Fruit fly (Drosophila melanogaster) whole organism, embryonic: ENCODE measurements around the gene klar.
A peak's percentile ranks its signal among the peaks of the same experiment; 100 is the strongest.

Source experiments
- Antp ChIP-seq: fragments of 200-800 bp; sonication (Bioruptor generic); optimal IDR thresholded peaks from 3 replicates; lab custom pipeline; 2016; ENCODE audit warnings: missing biosample characterization, missing genetic modification characterization
- Bgb ChIP-seq: fragments of 200-800 bp; sonication (Bioruptor generic); IDR thresholded peaks from 2 replicates; pipeline ENCODE4 v1.3.6; 2022; ENCODE audit warnings: missing biosample characterization, missing genetic modification characterization; ENCODE audit not compliant: partially characterized antibody
- CG1024 ChIP-seq: fragments of 200-800 bp; sonication (Bioruptor generic); IDR thresholded peaks from 2 replicates; pipeline ENCODE4 v1.3.6; 2022; ENCODE audit warnings: missing biosample characterization, missing genetic modification characterization
- CG10543 ChIP-seq: fragments of 200-800 bp; sonication (Bioruptor generic); optimal IDR thresholded peaks from 3 replicates; lab custom pipeline; 2017; ENCODE audit warnings: missing biosample characterization, mild to moderate bottlenecking, missing genetic modification characterization, moderate library complexity
- CG12391 ChIP-seq: fragments of 200-800 bp; sonication (Bioruptor generic); optimal IDR thresholded peaks from 3 replicates; lab custom pipeline; 2018; ENCODE audit warnings: missing biosample characterization, mild to moderate bottlenecking, missing genetic modification characterization, moderate library complexity
- CG12659 ChIP-seq: fragments of 200-800 bp; sonication (Bioruptor generic); optimal IDR thresholded peaks from 3 replicates; lab custom pipeline; 2017; ENCODE audit warnings: mild to moderate bottlenecking, missing biosample characterization, missing genetic modification reagents, missing genetic modification characterization
- CG13424 ChIP-seq: fragments of 200-800 bp; sonication (Bioruptor generic); optimal IDR thresholded peaks from 2 replicates; lab custom pipeline; 2019; ENCODE audit warnings: missing biosample characterization, mild to moderate bottlenecking, missing genetic modification characterization, moderate library complexity
- CG14710 ChIP-seq: fragments of 200-800 bp; sonication (Bioruptor generic); optimal IDR thresholded peaks from 3 replicates; lab custom pipeline; 2019; ENCODE audit warnings: missing biosample characterization, mild to moderate bottlenecking, missing genetic modification characterization, moderate library complexity
- CG17328 ChIP-seq: fragments of 200-800 bp; sonication (Bioruptor generic); IDR thresholded peaks from 2 replicates; pipeline ENCODE4 v1.3.6; 2022; ENCODE audit warnings: missing biosample characterization, missing genetic modification characterization
- CG17829 ChIP-seq: fragments of 200-800 bp; optimal IDR thresholded peaks from 2 replicates; lab custom pipeline; 2019; ENCODE audit warnings: missing biosample characterization, mild to moderate bottlenecking, missing genetic modification characterization, moderate library complexity
- CG18599 ChIP-seq: fragments of 200-800 bp; sonication (Bioruptor generic); optimal IDR thresholded peaks from 3 replicates; lab custom pipeline; 2017; ENCODE audit warnings: missing biosample characterization, missing genetic modification characterization, mild to moderate bottlenecking, moderate library complexity, missing genetic modification reagents
- CG2712 ChIP-seq: fragments of 200-800 bp; optimal IDR thresholded peaks from 3 replicates; lab custom pipeline; 2019; ENCODE audit warnings: missing biosample characterization, mild to moderate bottlenecking, missing genetic modification characterization, moderate library complexity
- CG34376 ChIP-seq: fragments of 200-800 bp; sonication (Bioruptor generic); optimal IDR thresholded peaks from 2 replicates; lab custom pipeline; 2018; ENCODE audit warnings: missing biosample characterization, mild to moderate bottlenecking, missing genetic modification characterization
- CG3847 ChIP-seq: fragments of 200-800 bp; sonication (Bioruptor generic); IDR thresholded peaks from 2 replicates; pipeline ENCODE4 v1.3.6; 2022; ENCODE audit warnings: missing biosample characterization, missing genetic modification characterization
- CG4820 ChIP-seq: fragments of 200-800 bp; sonication (Bioruptor generic); optimal IDR thresholded peaks from 3 replicates; lab custom pipeline; 2016; ENCODE audit warnings: missing biosample characterization, missing genetic modification characterization
- CG8290 ChIP-seq, 3 experiments: fragments of 200-800 bp; sonication (Bioruptor generic); optimal IDR thresholded peaks; 2 replicates each; lab custom pipeline; 2016 to 2019; ENCODE audit warnings: missing biosample characterization in 3 of 3, missing genetic modification characterization in 3 of 3, mild to moderate bottlenecking in 2 of 3, moderate library complexity in 1 of 3
- CG8765 ChIP-seq: fragments of 200-800 bp; sonication (Bioruptor generic); IDR thresholded peaks from 2 replicates; pipeline ENCODE4 v1.3.6; 2022; ENCODE audit warnings: missing biosample characterization, missing genetic modification characterization
- Deaf1 ChIP-seq: fragments of 200-800 bp; optimal IDR thresholded peaks from 3 replicates; lab custom pipeline; 2019; ENCODE audit warnings: missing biosample characterization, mild to moderate bottlenecking, missing genetic modification characterization, moderate library complexity
- Dek ChIP-seq: fragments of 200-800 bp; sonication (Bioruptor generic); optimal IDR thresholded peaks from 3 replicates; lab custom pipeline; 2019; ENCODE audit warnings: missing biosample characterization, mild to moderate bottlenecking, missing genetic modification characterization, moderate library complexity
- Dip3 ChIP-seq: fragments of 200-800 bp; sonication (Bioruptor generic); optimal IDR thresholded peaks from 3 replicates; lab custom pipeline; 2016; ENCODE audit warnings: missing biosample characterization, missing genetic modification characterization
- Fer1 ChIP-seq: fragments of 200-800 bp; sonication (Bioruptor generic); optimal IDR thresholded peaks from 2 replicates; lab custom pipeline; 2017; ENCODE audit warnings: missing biosample characterization, mild to moderate bottlenecking, missing genetic modification characterization
- H15 ChIP-seq: fragments of 200-800 bp; sonication (Bioruptor generic); IDR thresholded peaks from 3 replicates; pipeline ENCODE4 v1.3.6; 2022; ENCODE audit warnings: missing biosample characterization, missing genetic modification characterization
- Myb ChIP-seq: fragments of 200-800 bp; sonication (Bioruptor generic); optimal IDR thresholded peaks from 2 replicates; lab custom pipeline; 2016; ENCODE audit warnings: missing biosample characterization, missing genetic modification characterization
- Sry-β ChIP-seq: fragments of 200-800 bp; sonication (Bioruptor generic); optimal IDR thresholded peaks from 2 replicates; lab custom pipeline; 2018; ENCODE audit warnings: missing biosample characterization, mild to moderate bottlenecking, missing genetic modification characterization, moderate library complexity
- Trl ChIP-seq, 3 experiments: fragments of >200 bp in 2 of 3; fragments of 200-800 bp in 1 of 3; sonication (Bioruptor generic) in 1 of 3; optimal IDR thresholded peaks; 2 replicates in 1 of 3; 3 replicates in 2 of 3; lab custom pipeline; 2016 to 2017; ENCODE audit warnings: missing biosample characterization in 1 of 3, missing genetic modification characterization in 1 of 3
- Xrp1 ChIP-seq: fragments of 200-800 bp; sonication (Bioruptor generic); IDR thresholded peaks from 2 replicates; pipeline ENCODE4 v1.3.6; 2022; ENCODE audit warnings: missing biosample characterization, missing genetic modification characterization
- YL-1 ChIP-seq: fragments of 200-800 bp; sonication (Bioruptor generic); optimal IDR thresholded peaks from 3 replicates; lab custom pipeline; 2017; ENCODE audit warnings: missing biosample characterization, mild to moderate bottlenecking, missing genetic modification characterization
- ab ChIP-seq: fragments of 200-800 bp; sonication (Bioruptor generic); optimal IDR thresholded peaks from 2 replicates; lab custom pipeline; 2016; ENCODE audit warnings: missing biosample characterization, missing genetic modification characterization
- ac ChIP-seq: fragments of 200-800 bp; sonication (Bioruptor generic); optimal IDR thresholded peaks from 3 replicates; lab custom pipeline; 2017; ENCODE audit warnings: missing biosample characterization, mild to moderate bottlenecking, missing genetic modification characterization
- ci ChIP-seq: fragments of 200-800 bp; sonication (Bioruptor generic); IDR thresholded peaks from 3 replicates; pipeline ENCODE4 v1.3.6; 2022; ENCODE audit warnings: missing biosample characterization, missing genetic modification characterization
- dimm ChIP-seq: fragments of 200-800 bp; sonication (Bioruptor generic); IDR thresholded peaks from 2 replicates; pipeline ENCODE4 v1.3.6; 2022; ENCODE audit warnings: missing biosample characterization, missing genetic modification characterization
- insv ChIP-seq, 2 experiments: fragments of 200-800 bp; sonication (Bioruptor generic); optimal IDR thresholded peaks; 3 replicates each; lab custom pipeline; 2016 to 2018; ENCODE audit warnings: missing biosample characterization in 2 of 2, missing genetic modification characterization in 2 of 2
- klu ChIP-seq: fragments of 200-800 bp; sonication (Bioruptor generic); IDR thresholded peaks from 2 replicates; pipeline ENCODE4 v1.3.6; 2022; ENCODE audit warnings: missing biosample characterization, missing genetic modification characterization
- lab ChIP-seq: fragments of 200-800 bp; sonication (Bioruptor generic); optimal IDR thresholded peaks from 3 replicates; lab custom pipeline; 2017; ENCODE audit warnings: missing biosample characterization, missing genetic modification characterization, mild to moderate bottlenecking, moderate library complexity, missing genetic modification reagents
- lbe ChIP-seq: fragments of 200-800 bp; sonication (Bioruptor generic); optimal IDR thresholded peaks from 2 replicates; lab custom pipeline; 2016; ENCODE audit warnings: missing biosample characterization, mild to moderate bottlenecking, missing genetic modification characterization
- nmo ChIP-seq: fragments of 200-800 bp; sonication (Bioruptor generic); optimal IDR thresholded peaks from 2 replicates; lab custom pipeline; 2018; ENCODE audit warnings: missing biosample characterization, mild to moderate bottlenecking, missing genetic modification characterization, moderate library complexity
- nom ChIP-seq: fragments of 200-800 bp; sonication (Bioruptor generic); optimal IDR thresholded peaks from 2 replicates; lab custom pipeline; 2017; ENCODE audit warnings: missing biosample characterization, missing genetic modification characterization, mild to moderate bottlenecking, moderate library complexity, missing genetic modification reagents
- pfk ChIP-seq: fragments of 200-800 bp; sonication (Bioruptor generic); optimal IDR thresholded peaks from 2 replicates; lab custom pipeline; 2018; ENCODE audit warnings: missing biosample characterization, mild to moderate bottlenecking, missing genetic modification characterization, moderate library complexity
- pho ChIP-seq: fragments of 200-800 bp; sonication (Bioruptor generic); optimal IDR thresholded peaks from 2 replicates; lab custom pipeline; 2016; ENCODE audit warnings: missing biosample characterization, missing genetic modification characterization
- pum ChIP-seq: fragments of 200-800 bp; sonication (Bioruptor generic); optimal IDR thresholded peaks from 2 replicates; lab custom pipeline; 2016; ENCODE audit warnings: missing biosample characterization, missing genetic modification characterization
- rib ChIP-seq: fragments of 200-800 bp; sonication (Bioruptor generic); IDR thresholded peaks from 2 replicates; pipeline ENCODE4 v1.3.6; 2022; ENCODE audit warnings: missing biosample characterization, missing genetic modification characterization
- sima ChIP-seq: fragments of 200-800 bp; sonication (Bioruptor generic); optimal IDR thresholded peaks from 2 replicates; lab custom pipeline; 2016; ENCODE audit warnings: missing biosample characterization, missing genetic modification characterization
- slbo ChIP-seq: fragments of 200-800 bp; sonication (Bioruptor generic); IDR thresholded peaks from 2 replicates; pipeline ENCODE4 v1.3.6; 2022; ENCODE audit warnings: missing biosample characterization, missing genetic modification characterization
- sna ChIP-seq: fragments of 200-800 bp; sonication (Bioruptor generic); IDR thresholded peaks from 2 replicates; pipeline ENCODE4 v1.3.6; 2022; ENCODE audit warnings: missing biosample characterization, missing genetic modification characterization; ENCODE audit not compliant: partially characterized antibody
- sug ChIP-seq: fragments of 200-800 bp; optimal IDR thresholded peaks from 2 replicates; lab custom pipeline; 2019; ENCODE audit warnings: missing biosample characterization, mild to moderate bottlenecking, missing genetic modification characterization, moderate library complexity
- ttk ChIP-seq: fragments of 200-800 bp; sonication (Bioruptor generic); IDR thresholded peaks from 2 replicates; pipeline ENCODE4 v2.1.2; 2022; ENCODE audit warnings: missing biosample characterization, missing genetic modification characterization
- wdn ChIP-seq: fragments of 200-800 bp; sonication (Bioruptor generic); IDR thresholded peaks from 2 replicates; pipeline ENCODE4 v1.3.6; 2022; ENCODE audit warnings: missing biosample characterization, missing genetic modification characterization
- zen2 ChIP-seq: fragments of 200-800 bp; sonication (Bioruptor generic); IDR thresholded peaks from 3 replicates; pipeline ENCODE4 v1.3.6; 2022; ENCODE audit warnings: missing biosample characterization, missing genetic modification characterization; ENCODE audit not compliant: partially characterized antibody
- zfh1 ChIP-seq: fragments of 200-800 bp; sonication (Bioruptor generic); IDR thresholded peaks from 3 replicates; pipeline ENCODE4 v1.3.6; 2022; ENCODE audit warnings: missing biosample characterization, missing genetic modification characterization

Gene klar

dm6 chr3L:557294-557693 lies 16.9 kb upstream of the klar start (continued):
- TF ChIP-seq CG12659 (GFP tag; lab: Kevin White, UChicago) (peak; percentile 39), CG2712 (tag; lab: Kevin White, UChicago) (peak; percentile 18), lbe (GFP tag; lab: Kevin White, UChicago) (no peak), ab (GFP tag; lab: Kevin White, UChicago) (no peak), dimm (GFP tag; lab: Robert Waterston, UW) (0 out of 2 replicates have a peak, but pooled peaks have one; percentile 16), CG14710 (no peak), CG18599 (GFP tag; lab: Kevin White, UChicago) (peak; percentile 78), ttk (GFP tag; lab: Robert Waterston, UW) (peak; percentile 7; the same call in 1 of the 2 replicates), Sry-β (GFP tag; lab: Kevin White, UChicago) (no peak), CG17829 (tag; lab: Kevin White, UChicago) (no peak), CG3847 (peak; percentile 62), Antp (GFP tag; lab: Kevin White, UChicago) (peak; percentile 69), pfk (GFP tag; lab: Kevin White, UChicago) (no peak), lab (GFP tag; lab: Kevin White, UChicago) (peak; percentile 85), CG8765 (GFP tag; lab: Robert Waterston, UW) (peak; percentile 42; the same call in 1 of the 2 replicates), CG13424 (tag; lab: Kevin White, UChicago) (peak; percentile 50), CG34376 (GFP tag; lab: Kevin White, UChicago) (peak; percentile 50), zfh1 (GFP tag; lab: Robert Waterston, UW) (peak; percentile 51; the same call in 1 of the 3 replicates), CG1024 (GFP tag; lab: Robert Waterston, UW) (0 out of 2 replicates have a peak, but pooled peaks have one; percentile 30), Dip3 (GFP tag; lab: Kevin White, UChicago) (peak; percentile 38), Deaf1 (tag; lab: Kevin White, UChicago) (no peak), Trl (optimal IDR thresholded peaks at IDR 0.05; lab: Kevin White, UChicago) (no peak), Trl (GFP tag; optimal IDR thresholded peaks at IDR 0.05; lab: Kevin White, UChicago) (peak; percentile 37), Myb (GFP tag; lab: Kevin White, UChicago) (no peak), H15 (GFP tag; lab: Robert Waterston, UW) (0 out of 3 replicates have a peak, but pooled peaks have one; percentile 48), CG17328 (GFP tag; lab: Robert Waterston, UW) (peak; percentile 55; the same call in 1 of the 2 replicates), slbo (GFP tag; lab: Robert Waterston, UW) (peak; percentile 91), CG10543 (GFP tag; lab: Kevin White, UChicago) (peak; percentile 81), CG8290 (GFP tag; optimal IDR thresholded peaks at IDR 0.05; lab: Kevin White, UChicago) (no peak), CG8290 (tag; optimal IDR thresholded peaks at IDR 0.05; lab: Kevin White, UChicago) (peak in 1 of 2 experiments; percentile 91), ci (peak; percentile 84), rib (GFP tag; lab: Robert Waterston, UW) (0 out of 2 replicates have a peak, but pooled peaks have one; percentile 44), pum (GFP tag; lab: Kevin White, UChicago) (peak; percentile 10), zen2 (GFP tag; lab: Robert Waterston, UW) (no peak), Xrp1 (peak; percentile 44; the same call in 1 of the 2 replicates), klu (GFP tag; lab: Robert Waterston, UW) (peak; percentile 40; the same call in 1 of the 2 replicates), Dek (tag; lab: Kevin White, UChicago) (peak; percentile 26), insv (GFP tag; optimal IDR thresholded peaks at IDR 0.05; lab: Kevin White, UChicago) (no peak), CG12391 (peak; percentile 23), pho (GFP tag; lab: Kevin White, UChicago) (peak; percentile 47), Fer1 (GFP tag; lab: Kevin White, UChicago) (peak; percentile 60), sima (GFP tag; lab: Kevin White, UChicago) (no peak), ac (GFP tag; lab: Kevin White, UChicago) (no peak), nom (GFP tag; lab: Kevin White, UChicago) (peak; percentile 66), nmo (GFP tag; lab: Kevin White, UChicago) (peak; percentile 19), sna (GFP tag; lab: Robert Waterston, UW) (no peak), Bgb (GFP tag; lab: Robert Waterston, UW) (peak; percentile 21; the same call in 1 of the 2 replicates), wdn (GFP tag; lab: Robert Waterston, UW) (peak; percentile 83), YL-1 (GFP tag; lab: Kevin White, UChicago) (no peak), sug (tag; lab: Kevin White, UChicago) (peak; percentile 41), CG4820 (GFP tag; lab: Kevin White, UChicago) (no peak)
